Fruit fly (Drosophila melanogaster) whole organism, embryonic: ENCODE measurements around the gene CG44006.

Source experiments
- Asciz ChIP-seq: fragments of 200-800 bp; sonication (Bioruptor generic); optimal IDR thresholded peaks from 2 replicates; lab custom pipeline; 2017; ENCODE audit warnings: missing biosample characterization, mild to moderate bottlenecking, missing genetic modification characterization, missing genetic modification reagents
- Atf3 ChIP-seq: fragments of 200-800 bp; sonication (Bioruptor generic); optimal IDR thresholded peaks from 3 replicates; lab custom pipeline; 2016; ENCODE audit warnings: missing biosample characterization, missing genetic modification characterization
- CG10267 ChIP-seq: fragments of 200-800 bp; sonication (Bioruptor generic); optimal IDR thresholded peaks from 2 replicates; lab custom pipeline; 2018; ENCODE audit warnings: missing biosample characterization, mild to moderate bottlenecking, missing genetic modification characterization, moderate library complexity
- CG12744 ChIP-seq: fragments of 200-800 bp; sonication (Bioruptor generic); optimal IDR thresholded peaks from 2 replicates; lab custom pipeline; 2016; ENCODE audit warnings: missing biosample characterization, missing genetic modification characterization
- CG12942 ChIP-seq: fragments of 200-800 bp; sonication (Bioruptor generic); optimal IDR thresholded peaks from 3 replicates; lab custom pipeline; 2016; ENCODE audit warnings: missing biosample characterization, missing genetic modification characterization
- CG13123 ChIP-seq: fragments of 200-800 bp; sonication (Bioruptor generic); optimal IDR thresholded peaks from 2 replicates; lab custom pipeline; 2016; ENCODE audit warnings: missing biosample characterization, missing genetic modification characterization
- CG13894 ChIP-seq: fragments of 200-800 bp; sonication (Bioruptor generic); optimal IDR thresholded peaks from 3 replicates; lab custom pipeline; 2018; ENCODE audit warnings: missing biosample characterization, mild to moderate bottlenecking, missing genetic modification characterization, moderate library complexity
- CG15479 ChIP-seq: fragments of 200-800 bp; sonication (Bioruptor generic); optimal IDR thresholded peaks from 3 replicates; lab custom pipeline; 2019; ENCODE audit warnings: missing biosample characterization, mild to moderate bottlenecking, missing genetic modification characterization, moderate library complexity
- CG15696 ChIP-seq: fragments of 200-800 bp; sonication (Bioruptor generic); optimal IDR thresholded peaks from 2 replicates; lab custom pipeline; 2019; ENCODE audit warnings: missing biosample characterization, mild to moderate bottlenecking, missing genetic modification characterization, moderate library complexity
- CG17186 ChIP-seq: fragments of 200-800 bp; sonication (Bioruptor generic); optimal IDR thresholded peaks from 3 replicates; lab custom pipeline; 2017; ENCODE audit warnings: missing biosample characterization, missing genetic modification reagents, missing genetic modification characterization
- CG2875 ChIP-seq: fragments of 200-800 bp; sonication (Bioruptor generic); optimal IDR thresholded peaks from 2 replicates; lab custom pipeline; 2017; ENCODE audit warnings: missing biosample characterization, mild to moderate bottlenecking, missing genetic modification characterization, missing genetic modification reagents
- CG31388 ChIP-seq: fragments of 200-800 bp; sonication (Bioruptor generic); optimal IDR thresholded peaks from 2 replicates; lab custom pipeline; 2016; ENCODE audit warnings: missing biosample characterization, missing genetic modification characterization
- CG32772 ChIP-seq: fragments of 200-800 bp; sonication (Bioruptor generic); IDR thresholded peaks from 2 replicates; pipeline ENCODE4 v1.3.6; 2022; ENCODE audit warnings: missing biosample characterization, missing genetic modification characterization
- CG34376 ChIP-seq: fragments of 200-800 bp; sonication (Bioruptor generic); optimal IDR thresholded peaks from 2 replicates; lab custom pipeline; 2018; ENCODE audit warnings: missing biosample characterization, mild to moderate bottlenecking, missing genetic modification characterization
- CG4328 ChIP-seq: fragments of 200-800 bp; sonication (Bioruptor generic); optimal IDR thresholded peaks from 3 replicates; lab custom pipeline; 2017; ENCODE audit warnings: missing biosample characterization, missing genetic modification reagents, missing genetic modification characterization
- CG4730 ChIP-seq: fragments of 200-800 bp; sonication (Bioruptor generic); IDR thresholded peaks from 2 replicates; pipeline ENCODE4 v1.3.6; 2022; ENCODE audit warnings: missing biosample characterization, missing genetic modification characterization
- CG6689 ChIP-seq: fragments of 200-800 bp; sonication (Bioruptor generic); IDR thresholded peaks from 2 replicates; pipeline ENCODE4 v1.3.6; 2022; ENCODE audit warnings: missing biosample characterization, missing genetic modification characterization
- CG8290 ChIP-seq, 3 experiments: fragments of 200-800 bp; sonication (Bioruptor generic); optimal IDR thresholded peaks; 2 replicates each; lab custom pipeline; 2016 to 2019; ENCODE audit warnings: missing biosample characterization in 3 of 3, missing genetic modification characterization in 3 of 3, mild to moderate bottlenecking in 2 of 3, moderate library complexity in 1 of 3
- CG8765 ChIP-seq: fragments of 200-800 bp; sonication (Bioruptor generic); IDR thresholded peaks from 2 replicates; pipeline ENCODE4 v1.3.6; 2022; ENCODE audit warnings: missing biosample characterization, missing genetic modification characterization
- CHES-1-like ChIP-seq: fragments of 200-800 bp; sonication (Bioruptor generic); optimal IDR thresholded peaks from 2 replicates; lab custom pipeline; 2016; ENCODE audit warnings: missing biosample characterization, missing genetic modification characterization
- Chrac-16 ChIP-seq: fragments of 200-800 bp; sonication (Bioruptor generic); optimal IDR thresholded peaks from 3 replicates; lab custom pipeline; 2016; ENCODE audit warnings: missing biosample characterization, missing genetic modification characterization
- CkIIα-i1 ChIP-seq: fragments of 200-800 bp; sonication (Bioruptor generic); IDR thresholded peaks from 2 replicates; pipeline ENCODE4 v1.3.6; 2022; ENCODE audit warnings: missing biosample characterization, missing genetic modification characterization
- D19B ChIP-seq: fragments of 200-800 bp; sonication (Bioruptor generic); optimal IDR thresholded peaks from 2 replicates; lab custom pipeline; 2017; ENCODE audit warnings: missing biosample characterization, mild to moderate bottlenecking, missing genetic modification characterization
- Drgx ChIP-seq: fragments of 200-800 bp; sonication (Bioruptor generic); IDR thresholded peaks from 2 replicates; pipeline ENCODE4 v1.3.6; 2022; ENCODE audit warnings: missing biosample characterization, missing genetic modification characterization
- Elba2 ChIP-seq: fragments of 200-800 bp; sonication (Bioruptor generic); optimal IDR thresholded peaks from 3 replicates; lab custom pipeline; 2016; ENCODE audit warnings: missing biosample characterization, missing genetic modification characterization
- HLH54F ChIP-seq: fragments of 200-800 bp; sonication (Bioruptor generic); optimal IDR thresholded peaks from 3 replicates; lab custom pipeline; 2016; ENCODE audit warnings: missing biosample characterization, missing genetic modification characterization
- Lhr ChIP-seq: fragments of 200-800 bp; sonication (Bioruptor generic); optimal IDR thresholded peaks from 3 replicates; lab custom pipeline; 2017; ENCODE audit warnings: mild to moderate bottlenecking, missing biosample characterization, missing genetic modification reagents, missing genetic modification characterization
- Mad ChIP-seq: fragments of 200-800 bp; sonication (Bioruptor generic); optimal IDR thresholded peaks from 2 replicates; lab custom pipeline; 2016; ENCODE audit warnings: missing biosample characterization, missing genetic modification characterization
- Max ChIP-seq: fragments of 200-800 bp; sonication (Bioruptor generic); optimal IDR thresholded peaks from 2 replicates; lab custom pipeline; 2016; ENCODE audit warnings: missing biosample characterization, mild to moderate bottlenecking, missing genetic modification characterization
- NfI ChIP-seq: fragments of 200-800 bp; sonication (Bioruptor generic); optimal IDR thresholded peaks from 3 replicates; lab custom pipeline; 2018; ENCODE audit warnings: missing biosample characterization, mild to moderate bottlenecking, missing genetic modification characterization, moderate library complexity
- Ravus ChIP-seq: fragments of 200-800 bp; sonication (Bioruptor generic); IDR thresholded peaks from 2 replicates; pipeline ENCODE4 v1.3.6; 2022; ENCODE audit warnings: missing biosample characterization, missing genetic modification characterization
- cad ChIP-seq: fragments of >200 bp; optimal IDR thresholded peaks from 2 replicates; lab custom pipeline; 2017; ENCODE audit warnings: missing biosample characterization, missing genetic modification characterization
- cas ChIP-seq: fragments of 200-800 bp; sonication (Bioruptor generic); IDR thresholded peaks from 2 replicates; pipeline ENCODE4 v1.3.6; 2022; ENCODE audit warnings: missing biosample characterization, missing genetic modification characterization
- danr ChIP-seq: fragments of 200-800 bp; sonication (Bioruptor generic); IDR thresholded peaks from 2 replicates; pipeline ENCODE4 v1.3.6; 2022; ENCODE audit warnings: missing biosample characterization, missing genetic modification characterization
- dmrt11E ChIP-seq: fragments of 200-800 bp; sonication (Bioruptor generic); optimal IDR thresholded peaks from 3 replicates; lab custom pipeline; 2018; ENCODE audit warnings: missing biosample characterization, mild to moderate bottlenecking, missing genetic modification characterization, moderate library complexity
- dysf ChIP-seq: fragments of 200-800 bp; sonication (Bioruptor generic); IDR thresholded peaks from 3 replicates; pipeline ENCODE4 v1.3.6; 2022; ENCODE audit warnings: missing biosample characterization, missing genetic modification characterization
- eyg ChIP-seq: fragments of 200-800 bp; sonication (Bioruptor generic); optimal IDR thresholded peaks from 3 replicates; lab custom pipeline; 2016; ENCODE audit warnings: missing biosample characterization, missing genetic modification characterization
- fd64A ChIP-seq: fragments of 200-800 bp; sonication (Bioruptor generic); optimal IDR thresholded peaks from 3 replicates; lab custom pipeline; 2018; ENCODE audit warnings: missing biosample characterization, mild to moderate bottlenecking, missing genetic modification characterization
- fu2 ChIP-seq: fragments of 200-800 bp; sonication (Bioruptor generic); optimal IDR thresholded peaks from 2 replicates; lab custom pipeline; 2016; ENCODE audit warnings: missing biosample characterization, missing genetic modification characterization
- gce ChIP-seq: fragments of 200-800 bp; sonication (Bioruptor generic); IDR thresholded peaks from 3 replicates; pipeline ENCODE4 v1.3.6; 2022; ENCODE audit warnings: missing biosample characterization, missing genetic modification characterization
- grn ChIP-seq: fragments of 200-800 bp; sonication (Bioruptor generic); optimal IDR thresholded peaks from 3 replicates; lab custom pipeline; 2017; ENCODE audit warnings: missing biosample characterization, missing genetic modification characterization
- hb ChIP-seq: fragments of 200-800 bp; sonication (Bioruptor generic); IDR thresholded peaks from 3 replicates; pipeline ENCODE4 v1.3.6; 2022; ENCODE audit warnings: missing biosample characterization, missing genetic modification characterization; ENCODE audit not compliant: partially characterized antibody
- insv ChIP-seq, 2 experiments: fragments of 200-800 bp; sonication (Bioruptor generic); optimal IDR thresholded peaks; 3 replicates each; lab custom pipeline; 2016 to 2018; ENCODE audit warnings: missing biosample characterization in 2 of 2, missing genetic modification characterization in 2 of 2
- jigr1 ChIP-seq: fragments of 200-800 bp; sonication (Bioruptor generic); IDR thresholded peaks from 3 replicates; pipeline ENCODE4 v1.3.6; 2022; ENCODE audit warnings: missing biosample characterization, missing genetic modification characterization
- kni ChIP-seq: fragments of 200-800 bp; sonication (Bioruptor generic); optimal IDR thresholded peaks from 3 replicates; lab custom pipeline; 2017; ENCODE audit warnings: mild to moderate bottlenecking, missing biosample characterization, missing genetic modification reagents, missing genetic modification characterization
- lilli ChIP-seq: fragments of 200-800 bp; sonication (Bioruptor generic); optimal IDR thresholded peaks from 3 replicates; lab custom pipeline; 2016; ENCODE audit warnings: missing biosample characterization, missing genetic modification characterization
- pfk ChIP-seq: fragments of 200-800 bp; sonication (Bioruptor generic); optimal IDR thresholded peaks from 2 replicates; lab custom pipeline; 2018; ENCODE audit warnings: missing biosample characterization, mild to moderate bottlenecking, missing genetic modification characterization, moderate library complexity
- pzg ChIP-seq: fragments of 200-800 bp; sonication (Bioruptor generic); optimal IDR thresholded peaks from 3 replicates; lab custom pipeline; 2018; ENCODE audit warnings: missing biosample characterization, mild to moderate bottlenecking, missing genetic modification characterization, moderate library complexity
- ro ChIP-seq: fragments of 200-800 bp; sonication (Bioruptor generic); IDR thresholded peaks from 2 replicates; pipeline ENCODE4 v1.3.6; 2022; ENCODE audit warnings: missing biosample characterization, missing genetic modification characterization
- stwl ChIP-seq: fragments of 200-800 bp; sonication (Bioruptor generic); optimal IDR thresholded peaks from 3 replicates; lab custom pipeline; 2018; ENCODE audit warnings: missing biosample characterization, mild to moderate bottlenecking, missing genetic modification characterization, moderate library complexity
- trh ChIP-seq: fragments of 200-800 bp; sonication (Bioruptor generic); optimal IDR thresholded peaks from 2 replicates; lab custom pipeline; 2016; ENCODE audit warnings: missing biosample characterization, missing genetic modification characterization
- zen2 ChIP-seq: fragments of 200-800 bp; sonication (Bioruptor generic); IDR thresholded peaks from 3 replicates; pipeline ENCODE4 v1.3.6; 2022; ENCODE audit warnings: missing biosample characterization, missing genetic modification characterization; ENCODE audit not compliant: partially characterized antibody

The CG44006 gene

DNA sequence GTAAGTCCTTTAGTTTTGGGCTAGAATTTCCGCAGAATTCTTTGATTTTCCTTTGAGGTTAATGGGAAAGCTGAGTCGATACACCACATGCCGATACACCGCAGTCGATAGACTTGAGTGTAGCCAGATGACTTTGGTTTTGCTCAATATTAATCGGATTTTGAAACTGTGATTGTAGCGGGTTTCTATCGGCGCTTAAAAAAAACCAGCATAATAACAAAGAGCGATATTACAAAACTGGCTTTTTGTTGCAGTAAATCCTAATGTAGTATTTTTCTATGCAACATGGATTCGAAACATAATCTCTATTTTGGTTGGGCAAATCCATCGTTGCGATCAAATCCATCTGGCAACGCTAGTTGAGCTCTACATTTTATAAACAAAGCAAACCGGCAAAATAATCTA is 39.5 kb upstream of the CG44006 start, which contains the start of the genes Polr3D and mus304 (continued):
- TF ChIP-seq danr (no peak), CG15479 (GFP tag; lab: Kevin White, UChicago) (no peak), fu2 (GFP tag; lab: Kevin White, UChicago) (no peak), CG8290 (GFP tag; optimal IDR thresholded peaks at IDR 0.05; lab: Kevin White, UChicago) (no peak), CG8290 (tag; optimal IDR thresholded peaks at IDR 0.05; lab: Kevin White, UChicago) (no peak), CG8765 (GFP tag; lab: Robert Waterston, UW) (no peak), stwl (peak; percentile 74), fd64A (GFP tag; lab: Kevin White, UChicago) (no peak), Drgx (GFP tag; lab: Robert Waterston, UW) (no peak), dmrt11E (tag; lab: Kevin White, UChicago) (no peak), Mad (GFP tag; lab: Kevin White, UChicago) (no peak), eyg (GFP tag; lab: Kevin White, UChicago) (no peak), cad (GFP tag; lab: Kevin White, UChicago) (no peak), CG13123 (GFP tag; lab: Kevin White, UChicago) (no peak), zen2 (no peak; the same call in 2 of the 3 replicates), hb (GFP tag; lab: Robert Waterston, UW) (peak; percentile 77), Atf3 (GFP tag; lab: Kevin White, UChicago) (no peak), CkIIα-i1 (GFP tag; lab: Robert Waterston, UW) (no peak), CG6689 (GFP tag; lab: Robert Waterston, UW) (no peak), CG4730 (GFP tag; lab: Robert Waterston, UW) (no peak), CG13894 (tag; lab: Kevin White, UChicago) (peak; percentile 36), D19B (GFP tag; lab: Kevin White, UChicago) (no peak), Asciz (GFP tag; lab: Kevin White, UChicago) (no peak), grn (GFP tag; lab: Kevin White, UChicago) (no peak), Chrac-16 (no peak), CG12942 (no peak), pzg (GFP tag; lab: Kevin White, UChicago) (peak; percentile 64), insv (GFP tag; optimal IDR thresholded peaks at IDR 0.05; lab: Kevin White, UChicago) (no peak), kni (GFP tag; lab: Kevin White, UChicago) (peak; percentile 29), pfk (GFP tag; lab: Kevin White, UChicago) (no peak), NfI (GFP tag; lab: Kevin White, UChicago) (peak; percentile 0), CG32772 (no peak), ro (GFP tag; lab: Robert Waterston, UW) (no peak), dysf (GFP tag; lab: Robert Waterston, UW) (no peak), jigr1 (GFP tag; lab: Robert Waterston, UW) (no peak), gce (no peak), CG12744 (GFP tag; lab: Kevin White, UChicago) (no peak), CHES-1-like (GFP tag; lab: Kevin White, UChicago) (peak; percentile 51), lilli (GFP tag; lab: Kevin White, UChicago) (peak; percentile 36), Elba2 (GFP tag; lab: Kevin White, UChicago) (no peak), CG10267 (peak; percentile 27), trh (GFP tag; lab: Kevin White, UChicago) (no peak), CG4328 (GFP tag; lab: Kevin White, UChicago) (no peak), CG15696 (tag; lab: Kevin White, UChicago) (peak; percentile 18), CG34376 (GFP tag; lab: Kevin White, UChicago) (peak; percentile 58), Ravus (no peak), CG17186 (GFP tag; lab: Kevin White, UChicago) (no peak), Max (GFP tag; lab: Kevin White, UChicago) (no peak), HLH54F (no peak), CG2875 (GFP tag; lab: Kevin White, UChicago) (no peak), CG31388 (no peak), Lhr (GFP tag; lab: Kevin White, UChicago) (no peak), cas (GFP tag; lab: Robert Waterston, UW) (no peak)
